Worm (Caenorhabditis elegans) whole organism, L3 larva: ENCODE data around the gene mat-2.
A peak's percentile ranks its signal among the peaks of the same experiment; 100 is the strongest.

Experiments used
- ama-1 ChIP-seq: fragments of 150-350 bp; optimal IDR thresholded peaks from 2 replicates; lab custom pipeline; 2018
- ceh-16 ChIP-seq: sonication (generic microtip); optimal IDR thresholded peaks from 2 replicates; lab custom pipeline; 2017; ENCODE audit warnings: missing biosample characterization, missing genetic modification characterization
- ceh-28 ChIP-seq: fragments of 150-350 bp; optimal IDR thresholded peaks from 2 replicates; lab custom pipeline; 2014; ENCODE audit warnings: missing biosample characterization, missing genetic modification reagents, missing genetic modification characterization
- daf-12 ChIP-seq: fragments of 150-350 bp; optimal IDR thresholded peaks from 2 replicates; lab custom pipeline; 2014; ENCODE audit warnings: missing biosample characterization, missing genetic modification reagents, missing genetic modification characterization
- egl-27 ChIP-seq: sonication (generic microtip); optimal IDR thresholded peaks from 4 replicates; lab custom pipeline; 2017; ENCODE audit warnings: missing biosample characterization, missing genetic modification reagents, missing genetic modification characterization
- elt-2 ChIP-seq: sonication (generic microtip); optimal IDR thresholded peaks from 2 replicates; lab custom pipeline; 2016; ENCODE audit warnings: missing genetic modification reagents, mild to moderate bottlenecking, missing genetic modification characterization, missing compliant biosample characterization
- elt-3 ChIP-seq, 3 experiments: fragments of 150-350 bp in 1 of 3; sonication (generic microtip) in 2 of 3; optimal IDR thresholded peaks; 2 replicates in 2 of 3; 4 replicates in 1 of 3; lab custom pipeline; 2014 to 2017; ENCODE audit warnings: missing biosample characterization in 3 of 3, missing genetic modification characterization in 3 of 3
- fos-1 ChIP-seq: fragments of 150-350 bp; optimal IDR thresholded peaks from 2 replicates; lab custom pipeline; 2014; ENCODE audit warnings: missing biosample characterization, missing genetic modification characterization
- nhr-11 ChIP-seq: fragments of 150-350 bp; optimal IDR thresholded peaks from 2 replicates; lab custom pipeline; 2014; ENCODE audit warnings: missing biosample characterization, missing genetic modification characterization
- nhr-28 ChIP-seq: fragments of 150-350 bp; optimal IDR thresholded peaks from 2 replicates; lab custom pipeline; 2014; ENCODE audit warnings: missing biosample characterization, missing genetic modification characterization
- nhr-43 ChIP-seq: sonication (generic microtip); optimal IDR thresholded peaks from 2 replicates; lab custom pipeline; 2016; ENCODE audit warnings: mild to moderate bottlenecking, missing genetic modification characterization, missing compliant biosample characterization; ENCODE audit not compliant: poor library complexity, severe bottlenecking
- ztf-11 ChIP-seq: fragments of 150-350 bp; optimal IDR thresholded peaks from 2 replicates; lab custom pipeline; 2014; ENCODE audit warnings: missing biosample characterization, missing genetic modification characterization

- TF ChIP-seq fos-1 (tag; lab: Kevin White, UChicago) (no peak), nhr-28 (tag; lab: Kevin White, UChicago) (no peak), ceh-28 (no peak), ama-1 (lab: Kevin White, UChicago) (no peak), egl-27 (no peak), nhr-11 (tag; lab: Kevin White, UChicago) (no peak), elt-2 (peak; percentile 60), elt-3 (tag; optimal IDR thresholded peaks at IDR 0.05; lab: Kevin White, UChicago) (no peak), nhr-43 (no peak), ceh-16 (no peak), daf-12 (tag; lab: Kevin White, UChicago) (no peak), ztf-11 (tag; lab: Kevin White, UChicago) (no peak)
Observed at ce11 chrII:11155400-11155799, 42.9 kb downstream of the mat-2 start.
